Worm (Caenorhabditis elegans) whole organism, L1 larva: ENCODE results near the gene F48G7.7.

Source experiments
- Y116A8C.19 ChIP-seq: sonication (generic microtip); optimal IDR thresholded peaks from 2 replicates; lab custom pipeline; 2016; ENCODE audit warnings: missing compliant biosample characterization, missing genetic modification characterization, borderline replicate concordance
- lin-35 ChIP-seq, 2 experiments: fragments of 150-350 bp; optimal IDR thresholded peaks; 2 replicates each; lab custom pipeline; 2014; ENCODE audit warnings: missing biosample characterization in 2 of 2, missing genetic modification characterization in 2 of 2, missing genetic modification reagents in 2 of 2
- lsy-2 ChIP-seq, 2 experiments: fragments of 150-350 bp; optimal IDR thresholded peaks; 2 replicates each; lab custom pipeline; 2014; ENCODE audit warnings: missing biosample characterization in 2 of 2, missing genetic modification characterization in 2 of 2
- nhr-11 ChIP-seq: fragments of 150-350 bp; optimal IDR thresholded peaks from 2 replicates; lab custom pipeline; 2014; ENCODE audit warnings: missing biosample characterization, missing genetic modification characterization
- nhr-237 ChIP-seq: fragments of 150-350 bp; optimal IDR thresholded peaks from 2 replicates; lab custom pipeline; 2014; ENCODE audit warnings: missing biosample characterization, missing genetic modification characterization
- unc-62 ChIP-seq: fragments of 150-350 bp; optimal IDR thresholded peaks from 2 replicates; lab custom pipeline; 2014; ENCODE audit warnings: missing biosample characterization, missing genetic modification reagents, missing genetic modification characterization
- zag-1 ChIP-seq: fragments of 150-350 bp; optimal IDR thresholded peaks from 2 replicates; lab custom pipeline; 2014; ENCODE audit warnings: missing biosample characterization, missing genetic modification characterization
- ztf-4 ChIP-seq: fragments of 150-350 bp; optimal IDR thresholded peaks from 2 replicates; lab custom pipeline; 2014; ENCODE audit warnings: missing biosample characterization, missing genetic modification characterization

- TF ChIP-seq nhr-237 (tag; lab: Kevin White, UChicago) = no peak
- no peak for TF ChIP-seq zag-1 (tag; lab: Kevin White, UChicago)
- TF ChIP-seq lin-35 (GFP tag; optimal IDR thresholded peaks at IDR 0.05; lab: Kevin White, UChicago) = no peak
- no peak for TF ChIP-seq nhr-11 (tag; lab: Kevin White, UChicago)
- TF ChIP-seq unc-62 = no peak
- TF ChIP-seq lsy-2 (tag; optimal IDR thresholded peaks at IDR 0.05; lab: Kevin White, UChicago) = no peak
- TF ChIP-seq Y116A8C.19 (tag; lab: Kevin White, UChicago) = no peak
- no peak for TF ChIP-seq ztf-4 (tag; lab: Kevin White, UChicago)
Observed at ce11 chrV:596923-597322, 29.3 kb downstream of the F48G7.7 start.
